Worm (Caenorhabditis elegans): Measurements from ENCODE around the gene hpo-40.

hpo-40 gene

DNA sequence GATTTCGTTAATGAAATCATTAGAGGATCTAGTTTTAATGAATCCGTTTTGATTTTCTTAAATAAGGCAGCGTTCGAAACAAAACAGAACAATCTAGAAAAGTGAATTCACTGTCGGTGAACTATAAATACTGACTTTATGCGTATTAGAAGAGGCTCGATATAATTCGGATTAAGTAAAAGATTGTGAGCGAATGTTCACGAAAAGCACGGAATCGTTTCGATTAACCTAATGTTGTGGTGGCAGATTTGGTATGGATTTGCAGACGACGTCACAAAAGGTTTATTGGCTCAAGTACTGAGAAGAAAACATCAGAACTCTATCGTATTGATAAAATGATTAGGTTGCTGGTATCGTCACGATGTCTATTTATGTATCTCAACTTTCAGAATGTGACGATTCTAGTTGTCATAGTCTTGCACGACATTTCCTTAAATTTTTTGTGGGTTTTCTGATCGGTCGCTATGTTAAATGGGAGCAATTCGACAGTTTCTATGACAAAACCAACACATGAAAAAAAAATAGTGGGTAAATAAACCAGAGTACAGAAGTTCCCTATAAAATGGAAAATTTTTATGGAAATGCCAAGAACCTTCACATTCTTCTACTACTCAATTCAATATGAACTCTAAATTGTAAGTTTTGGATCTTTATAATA, 16.6 kb downstream of the hpo-40 start, which contains the start of the genes pyt-1 and fipr-7:
TSS of gene pyt-1 (minus strand) at position 101 of the 658 bp plus-strand sequence.
TSS of gene fipr-7 (plus strand) at position 608 of the 658 bp plus-strand sequence.
- TF ChIP-seq med-1 (GFP tag; optimal IDR thresholded peaks at IDR 0.05; ENCODE audit: insufficient read depth) (no peak), tab-1 (GFP tag; IDR thresholded peaks at IDR 0.05) (no peak), ztf-29 (GFP tag; IDR thresholded peaks at IDR 0.05) (no peak)

DNA sequence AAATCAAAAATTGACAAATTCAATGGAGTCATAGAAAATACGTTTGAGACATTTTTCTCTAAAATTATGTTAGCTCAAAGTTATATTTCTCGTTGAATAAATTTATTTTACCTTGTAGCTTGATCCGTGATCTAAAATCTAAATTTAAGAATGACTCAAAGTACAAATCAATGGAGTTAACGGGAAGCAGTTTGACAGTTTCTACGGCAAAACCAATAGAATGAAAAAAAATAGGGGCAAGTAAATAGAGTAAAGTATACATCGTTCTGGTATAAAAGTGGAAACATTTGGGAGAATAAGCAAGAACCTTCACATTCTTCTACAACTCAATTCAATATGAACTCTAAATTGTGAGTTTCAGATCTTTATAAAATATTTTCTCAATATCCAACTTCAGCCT, 18.2 kb downstream of the hpo-40 start, which contains the start of gene fipr-6:
TSS of gene fipr-6 (plus strand) at position 301 of the 400 bp plus-strand sequence.
- TF ChIP-seq tab-1 (GFP tag; IDR thresholded peaks at IDR 0.05) (no peak), ztf-29 (GFP tag; IDR thresholded peaks at IDR 0.05) (no peak), med-1 (GFP tag; optimal IDR thresholded peaks at IDR 0.05; ENCODE audit: insufficient read depth) (no peak)

DNA sequence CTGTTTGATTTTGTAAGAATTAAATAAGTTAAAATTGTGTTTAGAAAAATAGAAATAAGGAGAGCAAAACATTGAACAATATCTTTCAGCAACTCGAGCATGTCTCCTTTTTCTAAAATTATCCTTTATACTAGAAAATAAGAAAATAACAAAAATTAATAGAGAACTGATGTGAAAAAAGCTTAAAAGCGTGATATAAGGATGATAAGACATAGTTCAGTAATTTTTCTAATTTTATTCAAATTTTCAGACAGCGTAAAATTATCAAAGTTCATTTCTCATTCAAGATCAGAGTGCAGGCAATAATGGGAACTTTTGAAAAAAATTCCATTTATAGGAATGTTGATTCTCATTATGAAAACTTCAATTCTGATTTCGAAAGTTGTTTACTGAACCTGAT, 20.6 kb downstream of the hpo-40 start, which contains the start of gene str-182:
TSS of gene str-182 (minus strand) at position 101 of the 400 bp plus-strand sequence.
- TF ChIP-seq med-1 (GFP tag; optimal IDR thresholded peaks at IDR 0.05; ENCODE audit: insufficient read depth) (no peak), cog-1 (tag; optimal IDR thresholded peaks at IDR 0.05) (no peak), flt-1 (GFP tag; IDR thresholded peaks at IDR 0.05) (no peak), tab-1 (GFP tag; IDR thresholded peaks at IDR 0.05) (no peak), ztf-23 (GFP tag; IDR thresholded peaks at IDR 0.05) (no peak), klf-2 (GFP tag; conservative IDR thresholded peaks at IDR 0.05) (no peak), T22C8.4 (GFP tag; IDR thresholded peaks at IDR 0.05) (no peak), ztf-29 (GFP tag; IDR thresholded peaks at IDR 0.05) (no peak), ref-1 (GFP tag; conservative IDR thresholded peaks at IDR 0.05) (no peak)

DNA sequence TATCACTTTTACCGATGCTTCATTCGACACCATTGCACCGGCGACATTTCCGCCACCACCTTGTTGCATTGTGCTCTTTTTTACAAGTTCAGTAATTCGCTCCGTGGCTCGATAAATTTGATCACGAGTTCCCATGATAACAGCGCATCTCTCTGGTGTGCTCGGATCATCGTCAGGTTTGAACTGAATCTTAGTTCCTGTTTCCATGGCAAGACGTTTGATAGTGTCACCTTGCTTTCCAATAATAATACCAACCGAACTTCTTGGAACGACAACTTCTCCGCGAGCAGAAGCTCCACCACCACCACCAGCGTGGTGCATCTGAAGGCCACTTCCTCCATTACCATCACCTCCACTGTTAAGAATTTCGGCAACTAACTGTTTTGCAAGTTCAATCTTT, 24.4 kb downstream of the hpo-40 start:
- TF ChIP-seq tab-1 (GFP tag; IDR thresholded peaks at IDR 0.05) (no peak), cog-1 (tag; optimal IDR thresholded peaks at IDR 0.05) (no peak), ztf-29 (GFP tag; IDR thresholded peaks at IDR 0.05) (no peak), ref-1 (GFP tag; conservative IDR thresholded peaks at IDR 0.05) (no peak), med-1 (GFP tag; optimal IDR thresholded peaks at IDR 0.05; ENCODE audit: insufficient read depth) (no peak), ztf-23 (GFP tag; IDR thresholded peaks at IDR 0.05) (no peak)

DNA sequence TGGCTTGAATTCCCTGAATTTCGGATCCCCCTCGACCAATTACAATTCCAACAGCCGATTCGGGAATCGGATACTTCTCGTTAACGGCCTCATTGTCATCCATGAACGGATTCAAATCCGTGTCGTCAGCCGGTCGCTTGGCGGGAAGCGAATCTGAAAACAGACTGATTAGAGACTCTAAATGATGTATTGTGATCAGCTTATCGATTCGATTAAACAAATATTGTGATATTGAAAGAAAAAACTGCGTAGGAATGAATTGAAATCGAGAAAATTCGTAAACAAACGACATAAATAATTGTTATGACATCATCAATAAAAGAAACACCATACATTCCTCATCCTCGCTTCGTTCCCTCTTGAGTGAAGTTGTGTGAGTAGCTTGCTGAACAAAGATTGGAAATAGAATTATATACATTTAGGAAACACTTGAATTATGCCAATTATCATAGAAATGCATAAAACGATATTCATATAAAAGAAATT, 25.3 kb downstream of the hpo-40 start:
- TF ChIP-seq cog-1 (tag; optimal IDR thresholded peaks at IDR 0.05) (no peak), tab-1 (GFP tag; IDR thresholded peaks at IDR 0.05) (no peak), T22C8.4 (GFP tag; IDR thresholded peaks at IDR 0.05) (no peak), med-1 (GFP tag; optimal IDR thresholded peaks at IDR 0.05; ENCODE audit: insufficient read depth) (no peak), klf-2 (GFP tag; conservative IDR thresholded peaks at IDR 0.05) (no peak), ztf-23 (GFP tag; IDR thresholded peaks at IDR 0.05) (no peak), flt-1 (GFP tag; IDR thresholded peaks at IDR 0.05) (no peak), ref-1 (GFP tag; conservative IDR thresholded peaks at IDR 0.05) (no peak), ztf-29 (GFP tag; IDR thresholded peaks at IDR 0.05) (no peak)

DNA sequence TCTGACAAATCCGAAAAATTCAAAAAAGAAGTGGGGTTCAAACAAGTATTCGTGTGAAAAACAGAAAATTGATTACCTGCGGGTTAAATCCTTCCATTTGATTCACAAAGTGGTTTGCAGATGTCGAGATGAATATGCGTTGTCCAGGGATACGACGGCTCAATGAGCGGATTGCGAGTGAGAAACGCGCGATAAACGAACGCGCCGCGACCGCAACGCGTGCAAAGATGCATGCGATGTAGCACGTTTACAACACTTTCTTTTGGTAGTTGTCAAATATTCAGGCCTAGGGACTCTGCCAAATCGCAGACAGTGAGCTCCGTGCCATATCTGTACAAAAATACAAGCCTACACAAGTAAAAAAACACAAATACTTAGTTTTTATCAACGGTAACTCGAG, 25.9 kb downstream of the hpo-40 start, which contains the start of gene fubl-1:
TSS of gene fubl-1 (minus strand) at position 202 of the 400 bp plus-strand sequence.
- TF ChIP-seq med-1 (GFP tag; optimal IDR thresholded peaks at IDR 0.05; ENCODE audit: insufficient read depth) (no peak), tab-1 (GFP tag; IDR thresholded peaks at IDR 0.05) (0 out of 2 replicates have a peak, but pooled peaks have one; percentile 46)

DNA sequence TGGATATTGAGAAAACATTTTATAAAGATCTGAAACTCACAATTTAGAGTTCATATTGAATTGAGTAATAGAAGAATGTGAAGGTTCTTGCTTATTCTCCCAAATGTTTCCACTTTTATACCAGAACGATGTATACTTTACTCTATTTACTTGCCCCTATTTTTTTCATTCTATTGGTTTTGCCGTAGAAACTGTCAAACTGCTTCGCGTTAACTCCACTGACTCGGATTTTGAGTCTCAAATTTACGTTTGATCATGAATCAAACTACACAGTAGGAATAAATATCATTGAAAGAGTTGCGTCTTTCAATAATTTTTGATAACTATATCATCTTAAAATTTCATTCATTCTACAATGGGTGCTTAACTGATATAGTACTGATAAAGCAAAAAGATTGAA, 27.1 kb downstream of the hpo-40 start, which contains the start of gene fipr-8:
TSS of gene fipr-8 (minus strand) at position 101 of the 400 bp plus-strand sequence.
- no peak for TF ChIP-seq klf-2 (GFP tag; conservative IDR thresholded peaks at IDR 0.05)
- TF ChIP-seq flt-1 (GFP tag; IDR thresholded peaks at IDR 0.05) = no peak
- no peak for TF ChIP-seq tab-1 (GFP tag; IDR thresholded peaks at IDR 0.05)
- TF ChIP-seq T22C8.4 (GFP tag; IDR thresholded peaks at IDR 0.05) = no peak
- TF ChIP-seq ztf-23 (GFP tag; IDR thresholded peaks at IDR 0.05) = no peak
- no peak for TF ChIP-seq ref-1 (GFP tag; conservative IDR thresholded peaks at IDR 0.05)
- TF ChIP-seq med-1 (GFP tag; optimal IDR thresholded peaks at IDR 0.05; ENCODE audit: insufficient read depth) = no peak
- no peak for TF ChIP-seq cog-1 (tag; optimal IDR thresholded peaks at IDR 0.05)
- TF ChIP-seq ztf-29 (GFP tag; IDR thresholded peaks at IDR 0.05) = no peak

DNA sequence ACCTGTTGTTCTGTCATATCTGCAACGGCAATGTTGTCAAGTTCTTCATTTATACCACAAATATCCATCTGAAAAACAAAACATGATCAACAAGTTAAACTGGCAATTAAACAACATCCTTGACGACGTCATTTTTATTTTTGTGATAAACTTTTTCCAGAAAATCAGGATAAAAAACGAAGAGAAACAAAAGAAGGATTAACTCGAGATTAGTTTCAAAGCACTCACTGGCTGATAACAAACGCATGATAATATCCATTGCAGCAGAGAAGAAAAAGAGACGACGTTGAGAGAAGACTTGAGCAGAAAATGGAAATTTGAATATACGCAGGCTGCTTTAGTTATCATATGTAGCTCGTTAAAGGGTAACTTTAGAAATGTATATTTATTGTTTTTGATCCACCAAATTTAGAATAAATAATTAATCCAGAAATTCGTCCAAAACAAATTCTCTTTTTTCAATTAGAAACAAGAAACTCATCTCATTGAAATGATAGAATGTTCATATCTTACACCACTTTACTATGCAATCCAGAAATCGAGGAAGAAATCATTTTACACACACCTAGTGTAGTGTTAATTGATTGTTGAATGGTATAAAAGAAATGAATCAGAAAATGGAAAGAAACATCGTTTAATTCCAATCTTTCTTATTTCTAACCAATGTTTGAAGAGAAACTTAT, 28.5 kb downstream of the hpo-40 start, which contains the start of the genes C12D8.21 and col-148:
TSS of gene C12D8.21 (minus strand) at position 68 of the 683 bp plus-strand sequence.
TSS of gene col-148 (plus strand) at position 633 of the 683 bp plus-strand sequence.
- TF ChIP-seq T22C8.4 (GFP tag; IDR thresholded peaks at IDR 0.05) = no peak
- no peak for TF ChIP-seq med-1 (GFP tag; optimal IDR thresholded peaks at IDR 0.05; ENCODE audit: insufficient read depth)
- no peak for TF ChIP-seq tab-1 (GFP tag; IDR thresholded peaks at IDR 0.05)
- no peak for TF ChIP-seq klf-2 (GFP tag; conservative IDR thresholded peaks at IDR 0.05)
- TF ChIP-seq cog-1 (tag; optimal IDR thresholded peaks at IDR 0.05) = no peak
- TF ChIP-seq ref-1 (GFP tag; conservative IDR thresholded peaks at IDR 0.05) = no peak
- TF ChIP-seq ztf-29 (GFP tag; IDR thresholded peaks at IDR 0.05) = no peak
- TF ChIP-seq ztf-23 (GFP tag; IDR thresholded peaks at IDR 0.05) = no peak
- TF ChIP-seq flt-1 (GFP tag; IDR thresholded peaks at IDR 0.05) = no peak

DNA sequence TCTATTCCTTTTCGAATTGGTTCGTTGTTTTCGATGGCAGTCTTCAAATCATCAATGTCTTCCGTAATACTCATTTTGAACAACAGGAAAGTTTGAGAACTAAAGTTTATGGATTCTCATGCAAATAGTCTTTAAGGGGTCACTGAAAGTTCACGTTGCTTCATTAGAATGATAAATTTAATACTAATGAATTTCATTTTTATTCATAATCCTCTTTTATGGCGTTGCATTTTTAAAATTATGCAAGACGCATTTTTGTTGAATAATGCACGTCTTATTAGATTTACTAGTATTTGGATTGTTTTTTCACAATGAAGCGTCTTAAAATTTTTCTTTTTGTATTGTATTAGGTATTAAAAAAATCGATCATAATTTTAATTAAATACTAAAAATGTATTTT, 30.4 kb downstream of the hpo-40 start, which contains the start of gene C12D8.9:
TSS of gene C12D8.9 (minus strand) at position 101 of the 400 bp plus-strand sequence.
- no peak for TF ChIP-seq flt-1 (GFP tag; IDR thresholded peaks at IDR 0.05)
- TF ChIP-seq cog-1 (tag; optimal IDR thresholded peaks at IDR 0.05) = no peak
- no peak for TF ChIP-seq ztf-23 (GFP tag; IDR thresholded peaks at IDR 0.05)
- TF ChIP-seq T22C8.4 (GFP tag; IDR thresholded peaks at IDR 0.05) = no peak
- no peak for TF ChIP-seq klf-2 (GFP tag; conservative IDR thresholded peaks at IDR 0.05)
- no peak for TF ChIP-seq ref-1 (GFP tag; conservative IDR thresholded peaks at IDR 0.05)
- TF ChIP-seq ztf-29 (GFP tag; IDR thresholded peaks at IDR 0.05) = no peak
- no peak for TF ChIP-seq tab-1 (GFP tag; IDR thresholded peaks at IDR 0.05)

Data from whole organism, midembryonic.